Fruit fly (Drosophila melanogaster) ovary, adult (tissue): ENCODE measurements around the gene mRpS11.

Source experiments
- CG17801 ChIP-seq: fragments of 200-800 bp; optimal IDR thresholded peaks from 2 replicates; lab custom pipeline; 2019; ENCODE audit warnings: missing biosample characterization, mild to moderate bottlenecking, missing genetic modification characterization, moderate library complexity; ENCODE audit not compliant: partially characterized antibody

The mRpS11 gene

DNA sequence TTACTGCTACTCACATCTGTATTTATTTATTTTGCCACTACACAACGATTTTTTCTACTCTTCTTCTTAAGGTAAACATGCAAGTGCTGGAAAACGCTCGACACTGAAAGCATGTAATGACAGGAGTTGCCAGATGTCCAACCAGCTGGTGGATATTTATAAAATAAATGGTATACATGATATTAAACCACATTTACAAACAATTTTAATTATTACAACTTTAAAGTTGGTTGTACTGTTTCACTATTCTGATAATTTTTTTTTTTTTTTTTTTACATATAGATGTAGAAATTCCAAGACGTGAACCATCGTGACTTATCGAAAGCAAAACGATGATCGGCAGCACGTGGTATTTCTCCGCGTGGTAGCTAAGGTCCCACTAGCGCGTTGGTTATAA lies 7.3 kb downstream of the mRpS11 start, which contains the start of the genes Keap1 and kuk:
Keap1 (minus strand) TSS at position 87 of the 397 bp plus-strand sequence.
kuk (plus strand) TSS at position 386 of the 397 bp plus-strand sequence.
- TF ChIP-seq CG17801 (GFP tag; lab: Kevin White, UChicago): peak; percentile 52

dm6 chr3R:17080666-17081358 lies 8.3 kb downstream of the mRpS11 start:
- peak; percentile 88 for TF ChIP-seq CG17801 (GFP tag; lab: Kevin White, UChicago)

DNA sequence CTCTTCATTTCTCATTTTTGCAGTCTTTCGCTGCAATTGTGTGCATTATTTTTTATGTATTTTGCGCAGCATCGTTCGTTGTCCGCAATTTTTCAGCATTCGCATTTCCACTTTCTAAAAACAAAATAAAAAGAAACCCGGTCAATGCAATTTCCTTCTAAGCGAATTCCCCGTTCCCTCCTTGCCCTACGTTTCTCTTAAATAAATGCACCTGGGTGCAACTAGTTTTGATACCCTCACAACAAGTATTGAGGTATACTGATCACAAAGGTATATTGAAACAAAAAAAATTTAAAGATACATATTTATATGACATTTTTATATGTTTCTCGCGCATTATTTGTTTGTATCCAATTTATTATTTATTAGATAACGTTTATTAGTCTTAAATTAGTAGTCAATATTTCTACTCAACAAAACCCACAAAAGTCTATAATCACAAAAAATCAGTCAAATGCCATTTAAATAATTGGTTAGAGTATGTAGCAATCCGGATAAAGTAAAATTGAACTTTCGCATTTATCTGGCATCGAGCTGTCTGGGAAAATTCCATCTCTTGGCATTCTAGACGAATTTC lies 8.9 kb downstream of the mRpS11 start:
- TF ChIP-seq CG17801 (GFP tag; lab: Kevin White, UChicago): peak; percentile 62

- TF ChIP-seq CG17801 (GFP tag; lab: Kevin White, UChicago): no peak
Observed at dm6 chr3R:17082471-17082870, 9.9 kb downstream of the mRpS11 start.

- no peak for TF ChIP-seq CG17801 (GFP tag; lab: Kevin White, UChicago)
Observed at dm6 chr3R:17085029-17085807, 12.7 kb downstream of the mRpS11 start, which contains the start of gene GckIII. Gene GckIII, plus strand, starts transcription at chr3R:17085513.

dm6 chr3R:17087977-17088618 lies 15.6 kb downstream of the mRpS11 start, which contains the start of gene cal1:
Gene cal1, plus strand, starts transcription at chr3R:17088280.
- TF ChIP-seq CG17801 (GFP tag; lab: Kevin White, UChicago): no peak

DNA sequence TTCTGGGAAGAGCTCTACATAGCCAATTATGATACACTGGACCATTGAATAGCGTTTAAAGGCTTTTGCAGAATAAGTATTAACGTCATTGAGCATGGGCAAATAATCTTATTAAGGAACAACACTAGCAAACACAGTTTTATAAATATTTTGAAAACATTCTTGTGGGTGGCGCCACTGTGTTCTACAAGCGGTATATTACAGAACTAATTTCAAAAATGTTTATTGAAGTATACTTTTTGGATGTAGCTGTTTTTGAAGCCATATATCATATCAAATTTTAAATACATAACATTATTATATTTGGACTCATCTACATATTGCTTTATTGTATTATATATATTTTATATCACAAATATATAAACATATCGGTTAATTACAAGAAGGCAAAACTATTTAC lies 36.3 kb downstream of the mRpS11 start:
- no peak for TF ChIP-seq CG17801 (GFP tag; lab: Kevin White, UChicago)

DNA sequence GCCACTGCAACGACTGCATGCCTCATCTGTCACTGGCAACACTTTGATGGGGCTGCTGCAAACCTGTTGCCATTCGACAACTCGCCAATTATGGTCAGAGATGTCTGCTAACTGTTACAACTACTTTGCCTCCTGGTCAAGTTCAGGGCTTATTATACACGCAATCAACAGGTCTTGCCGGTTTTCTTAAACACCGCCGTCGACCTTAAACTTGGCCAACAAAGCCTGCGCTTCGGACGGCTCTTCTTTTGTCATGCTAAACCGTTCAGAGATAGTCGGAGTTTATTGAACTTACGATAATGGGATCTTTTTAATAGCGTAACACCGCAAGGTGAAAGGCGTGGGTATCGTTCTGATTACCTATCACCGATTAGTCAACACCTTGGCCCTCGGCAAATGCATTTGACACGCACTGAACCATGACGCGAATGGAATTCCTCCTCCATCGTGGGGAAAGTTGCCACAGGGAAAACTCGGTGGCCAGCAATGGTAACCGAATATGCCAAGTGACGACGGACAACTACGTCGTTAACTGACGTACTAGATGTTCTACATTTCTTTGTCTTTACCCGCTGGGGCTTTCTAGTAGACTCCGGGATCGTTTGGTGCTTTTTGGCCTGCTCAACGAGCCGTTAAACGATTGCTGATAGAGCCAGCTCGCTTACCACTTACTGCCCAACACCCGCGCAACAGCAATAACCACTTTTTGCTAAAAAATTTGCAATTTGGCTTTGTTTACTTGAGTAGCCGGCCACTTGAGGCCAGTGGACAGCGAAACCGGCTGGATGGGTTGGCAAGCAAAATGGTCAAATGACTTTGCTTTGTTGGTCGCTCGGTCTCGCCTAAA lies 38.6 kb downstream of the mRpS11 start:
- no peak for TF ChIP-seq CG17801 (GFP tag; lab: Kevin White, UChicago)

- no peak for TF ChIP-seq CG17801 (GFP tag; lab: Kevin White, UChicago)
Observed at dm6 chr3R:17115668-17116067, 43.1 kb downstream of the mRpS11 start.

DNA sequence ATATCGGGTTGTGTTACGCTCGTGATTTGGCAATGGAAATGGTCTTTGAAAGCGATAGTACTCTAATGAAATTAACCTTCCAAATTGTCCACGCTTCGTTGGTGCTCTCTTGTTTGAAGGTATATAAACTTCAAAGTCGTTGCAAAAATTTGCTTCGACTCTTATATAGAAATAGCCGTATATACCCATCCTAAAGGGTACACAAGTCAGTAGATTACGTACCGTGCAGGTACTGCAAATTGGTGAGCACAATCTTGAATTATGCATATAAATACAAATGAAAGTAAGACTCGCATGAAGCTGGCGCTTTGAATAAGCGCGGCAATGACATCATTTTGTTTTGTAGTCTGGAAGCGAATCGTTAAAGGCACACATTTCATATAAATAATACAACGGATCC lies 43.7 kb downstream of the mRpS11 start:
- no peak for TF ChIP-seq CG17801 (GFP tag; lab: Kevin White, UChicago)

dm6 chr3R:17117607-17118327 lies 45.2 kb downstream of the mRpS11 start:
- no peak for TF ChIP-seq CG17801 (GFP tag; lab: Kevin White, UChicago)

DNA sequence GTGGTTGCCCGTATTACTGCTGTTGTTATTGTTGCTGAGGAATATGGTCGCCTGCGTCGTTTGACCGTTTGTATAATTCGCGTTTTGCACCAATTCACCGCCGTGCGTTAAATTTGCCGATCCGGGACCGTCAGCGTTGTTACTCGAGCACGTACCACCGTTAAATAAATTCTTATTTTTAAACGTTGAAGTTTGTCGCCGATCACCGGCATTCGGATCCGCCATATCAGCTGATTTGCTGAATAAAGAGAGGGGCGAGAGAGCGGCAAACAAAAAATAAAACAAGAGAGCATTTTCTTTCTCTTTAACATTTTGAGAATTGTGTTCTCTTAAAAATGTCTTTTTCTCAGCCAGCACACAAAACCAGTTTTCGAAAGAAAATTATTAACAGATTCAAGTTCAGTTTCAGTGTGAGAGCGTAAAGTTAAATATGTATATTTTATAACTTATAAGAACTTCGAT lies 46.4 kb downstream of the mRpS11 start:
- TF ChIP-seq CG17801 (GFP tag; lab: Kevin White, UChicago): peak; percentile 56

dm6 chr3R:17120165-17120564 lies 47.6 kb downstream of the mRpS11 start, which contains the start of gene CG34278:
Gene CG34278, plus strand, starts transcription at chr3R:17120465.
- TF ChIP-seq CG17801 (GFP tag; lab: Kevin White, UChicago): no peak
